Fruit fly (Drosophila melanogaster): Measurements from ENCODE around the gene Polr2D.

DNA sequence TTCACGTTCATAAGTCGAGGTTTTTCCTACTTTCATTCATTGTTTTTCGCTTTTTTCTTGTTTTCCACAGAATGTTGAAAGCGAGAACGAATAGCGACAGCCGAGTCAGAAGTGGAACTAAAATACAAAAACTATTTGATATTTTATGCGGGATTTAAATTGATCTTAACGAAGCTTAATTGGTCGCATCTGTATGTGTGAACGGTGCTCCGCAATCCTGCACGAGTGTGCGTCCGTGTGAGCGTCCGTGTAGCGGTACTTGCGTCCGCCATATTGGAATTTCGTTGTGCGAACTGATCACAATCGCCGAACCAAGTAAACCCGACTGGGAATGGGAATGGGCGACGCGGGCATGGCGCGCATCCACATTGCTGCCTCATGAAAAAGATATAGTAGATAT, 23.1 kb downstream of the Polr2D start:
- no peak for TF ChIP-seq vri (GFP tag; optimal IDR thresholded peaks at IDR 0.05)
- TF ChIP-seq CG9139 (GFP tag; optimal IDR thresholded peaks at IDR 0.05), result no peak
- TF ChIP-seq CG6163 (GFP tag; IDR thresholded peaks at IDR 0.05), result no peak
- TF ChIP-seq CG11902 (GFP tag; optimal IDR thresholded peaks at IDR 0.05), result no peak
- no peak for TF ChIP-seq CG31627 (GFP tag; optimal IDR thresholded peaks at IDR 0.05)
- TF ChIP-seq Gug (GFP tag; IDR thresholded peaks at IDR 0.05), result no peak
- no peak for TF ChIP-seq CG16779 (tag; optimal IDR thresholded peaks at IDR 0.05)
- no peak for TF ChIP-seq lz (GFP tag; optimal IDR thresholded peaks at IDR 0.05)
- no peak for TF ChIP-seq Lpt (GFP tag; optimal IDR thresholded peaks at IDR 0.05)
- TF ChIP-seq Sox15 (GFP tag; optimal IDR thresholded peaks at IDR 0.05), result no peak
- TF ChIP-seq Blimp-1 (GFP tag; optimal IDR thresholded peaks at IDR 0.05), result no peak
- no peak for TF ChIP-seq Sox14 (GFP tag; optimal IDR thresholded peaks at IDR 0.05)
- no peak for TF ChIP-seq net (GFP tag; optimal IDR thresholded peaks at IDR 0.05)
